Fruit fly (Drosophila melanogaster) whole organism, embryonic: ENCODE data around the gene Dok.

Experiments
- Adf1 ChIP-seq: fragments of 200-800 bp; sonication (Bioruptor generic); IDR thresholded peaks from 2 replicates; pipeline ENCODE4 v1.3.6; 2022; ENCODE audit warnings: missing biosample characterization, missing genetic modification characterization
- Antp ChIP-seq: fragments of 200-800 bp; sonication (Bioruptor generic); optimal IDR thresholded peaks from 3 replicates; lab custom pipeline; 2016; ENCODE audit warnings: missing biosample characterization, missing genetic modification characterization
- Asciz ChIP-seq: fragments of 200-800 bp; sonication (Bioruptor generic); optimal IDR thresholded peaks from 2 replicates; lab custom pipeline; 2017; ENCODE audit warnings: missing biosample characterization, mild to moderate bottlenecking, missing genetic modification characterization, missing genetic modification reagents
- CG11093 ChIP-seq: fragments of 200-800 bp; sonication (Bioruptor generic); IDR thresholded peaks from 3 replicates; pipeline ENCODE4 v1.3.6; 2022; ENCODE audit warnings: missing biosample characterization, missing genetic modification characterization
- CG13624 ChIP-seq: fragments of 200-800 bp; sonication (Bioruptor generic); optimal IDR thresholded peaks from 2 replicates; lab custom pipeline; 2016; ENCODE audit warnings: missing biosample characterization, missing genetic modification characterization
- CG14860 ChIP-seq: fragments of 200-800 bp; sonication (Bioruptor generic); IDR thresholded peaks from 3 replicates; pipeline ENCODE4 v1.3.6; 2022; ENCODE audit warnings: missing biosample characterization, missing genetic modification characterization; ENCODE audit not compliant: partially characterized antibody
- CG18011 ChIP-seq: fragments of 200-800 bp; sonication (Bioruptor generic); optimal IDR thresholded peaks from 2 replicates; lab custom pipeline; 2017; ENCODE audit warnings: missing biosample characterization, missing genetic modification characterization, mild to moderate bottlenecking, moderate library complexity, missing genotype
- CG18476 ChIP-seq: fragments of 200-800 bp; sonication (Bioruptor generic); optimal IDR thresholded peaks from 2 replicates; lab custom pipeline; 2016; ENCODE audit warnings: missing biosample characterization, mild to moderate bottlenecking, missing genetic modification characterization
- CG18599 ChIP-seq: fragments of 200-800 bp; sonication (Bioruptor generic); optimal IDR thresholded peaks from 3 replicates; lab custom pipeline; 2017; ENCODE audit warnings: missing biosample characterization, missing genetic modification characterization, mild to moderate bottlenecking, moderate library complexity, missing genetic modification reagents
- CG2889 ChIP-seq: fragments of 200-800 bp; sonication (Bioruptor generic); IDR thresholded peaks from 3 replicates; pipeline ENCODE4 v1.3.6; 2022; ENCODE audit warnings: missing biosample characterization, missing genetic modification characterization
- CG31365 ChIP-seq: fragments of 200-800 bp; sonication (Bioruptor generic); optimal IDR thresholded peaks from 2 replicates; lab custom pipeline; 2018; ENCODE audit warnings: missing biosample characterization, mild to moderate bottlenecking, missing genetic modification characterization
- CG32532 ChIP-seq: fragments of 200-800 bp; sonication (Bioruptor generic); IDR thresholded peaks from 2 replicates; pipeline ENCODE4 v1.3.6; 2022; ENCODE audit warnings: missing biosample characterization, missing genetic modification characterization
- CG3407 ChIP-seq: fragments of 200-800 bp; sonication (Bioruptor generic); optimal IDR thresholded peaks from 2 replicates; lab custom pipeline; 2018; ENCODE audit warnings: missing biosample characterization, mild to moderate bottlenecking, missing genetic modification characterization
- CG34224 ChIP-seq: fragments of 200-800 bp; sonication (Bioruptor generic); IDR thresholded peaks from 3 replicates; pipeline ENCODE4 v1.3.6; 2022; ENCODE audit warnings: missing biosample characterization, missing genetic modification characterization; ENCODE audit not compliant: partially characterized antibody
- CG4328 ChIP-seq: fragments of 200-800 bp; sonication (Bioruptor generic); optimal IDR thresholded peaks from 3 replicates; lab custom pipeline; 2017; ENCODE audit warnings: missing biosample characterization, missing genetic modification reagents, missing genetic modification characterization
- CG5953 ChIP-seq: fragments of 200-800 bp; sonication (Bioruptor generic); IDR thresholded peaks from 2 replicates; pipeline ENCODE4 v1.3.6; 2022; ENCODE audit warnings: missing biosample characterization, missing genetic modification characterization
- CG7786 ChIP-seq: fragments of 200-800 bp; sonication (Bioruptor generic); optimal IDR thresholded peaks from 2 replicates; lab custom pipeline; 2016; ENCODE audit warnings: missing biosample characterization, missing genetic modification characterization
- CG9215 ChIP-seq: fragments of 200-800 bp; sonication (Bioruptor generic); IDR thresholded peaks from 2 replicates; pipeline ENCODE4 v1.3.6; 2022; ENCODE audit warnings: missing biosample characterization, missing genetic modification characterization
- CG9797 ChIP-seq: fragments of 200-800 bp; sonication (Bioruptor generic); optimal IDR thresholded peaks from 3 replicates; lab custom pipeline; 2018; ENCODE audit warnings: missing biosample characterization, mild to moderate bottlenecking, missing genetic modification characterization
- CG9876 ChIP-seq: fragments of 200-800 bp; sonication (Bioruptor generic); optimal IDR thresholded peaks from 2 replicates; lab custom pipeline; 2016; ENCODE audit warnings: missing biosample characterization, missing genetic modification characterization
- Chrac-16 ChIP-seq: fragments of 200-800 bp; sonication (Bioruptor generic); optimal IDR thresholded peaks from 3 replicates; lab custom pipeline; 2016; ENCODE audit warnings: missing biosample characterization, missing genetic modification characterization
- D ChIP-seq, 2 experiments: fragments of 200-800 bp in 1 of 2; fragments of >200 bp in 1 of 2; sonication (Bioruptor generic) in 1 of 2; optimal IDR thresholded peaks; 2 replicates in 1 of 2; 3 replicates in 1 of 2; lab custom pipeline; 2017; ENCODE audit warnings: mild to moderate bottlenecking in 1 of 2, missing biosample characterization in 1 of 2, missing genetic modification characterization in 1 of 2, missing genetic modification reagents in 1 of 2
- Dll ChIP-seq: fragments of 200-800 bp; sonication (Bioruptor generic); IDR thresholded peaks from 4 replicates; pipeline ENCODE4 v1.3.6; 2022; ENCODE audit warnings: missing biosample characterization, missing genetic modification characterization; ENCODE audit not compliant: partially characterized antibody
- Doc2 ChIP-seq: fragments of 200-800 bp; sonication (Bioruptor generic); IDR thresholded peaks from 2 replicates; pipeline ENCODE4 v1.3.6; 2022; ENCODE audit warnings: missing biosample characterization, missing genetic modification characterization
- Doc3 ChIP-seq: fragments of 200-800 bp; sonication (Bioruptor generic); IDR thresholded peaks from 3 replicates; pipeline ENCODE4 v1.3.6; 2022; ENCODE audit warnings: missing biosample characterization, missing genetic modification characterization; ENCODE audit not compliant: partially characterized antibody
- Drgx ChIP-seq: fragments of 200-800 bp; sonication (Bioruptor generic); IDR thresholded peaks from 2 replicates; pipeline ENCODE4 v1.3.6; 2022; ENCODE audit warnings: missing biosample characterization, missing genetic modification characterization
- ERR ChIP-seq: fragments of 200-800 bp; sonication (Bioruptor generic); optimal IDR thresholded peaks from 2 replicates; lab custom pipeline; 2016; ENCODE audit warnings: missing biosample characterization, missing genetic modification characterization
- Fer1 ChIP-seq: fragments of 200-800 bp; sonication (Bioruptor generic); optimal IDR thresholded peaks from 2 replicates; lab custom pipeline; 2017; ENCODE audit warnings: missing biosample characterization, mild to moderate bottlenecking, missing genetic modification characterization
- Hand ChIP-seq: fragments of 200-800 bp; sonication (Bioruptor generic); optimal IDR thresholded peaks from 2 replicates; lab custom pipeline; 2017; ENCODE audit warnings: mild to moderate bottlenecking, missing biosample characterization, missing genetic modification reagents, missing genetic modification characterization
- MBD-R2 ChIP-seq: fragments of 200-800 bp; sonication (Bioruptor generic); IDR thresholded peaks from 2 replicates; pipeline ENCODE4 v1.3.6; 2022; ENCODE audit warnings: missing biosample characterization, missing genetic modification characterization
- Sry-β ChIP-seq: fragments of 200-800 bp; sonication (Bioruptor generic); optimal IDR thresholded peaks from 2 replicates; lab custom pipeline; 2018; ENCODE audit warnings: missing biosample characterization, mild to moderate bottlenecking, missing genetic modification characterization, moderate library complexity
- Xbp1 ChIP-seq: fragments of 200-800 bp; sonication (Bioruptor generic); optimal IDR thresholded peaks from 3 replicates; lab custom pipeline; 2016; ENCODE audit warnings: missing biosample characterization, mild to moderate bottlenecking, missing genetic modification characterization
- al ChIP-seq: fragments of 200-800 bp; sonication (Bioruptor generic); IDR thresholded peaks from 2 replicates; pipeline ENCODE4 v1.3.6; 2022; ENCODE audit warnings: missing biosample characterization, missing genetic modification characterization
- bcd ChIP-seq: fragments of 200-800 bp; sonication (Bioruptor generic); optimal IDR thresholded peaks from 2 replicates; lab custom pipeline; 2017; ENCODE audit warnings: missing biosample characterization, mild to moderate bottlenecking, missing genetic modification characterization
- dm ChIP-seq: fragments of 200-800 bp; sonication (Bioruptor generic); optimal IDR thresholded peaks from 3 replicates; lab custom pipeline; 2016; ENCODE audit warnings: missing biosample characterization, missing genetic modification characterization
- gce ChIP-seq: fragments of 200-800 bp; sonication (Bioruptor generic); IDR thresholded peaks from 3 replicates; pipeline ENCODE4 v1.3.6; 2022; ENCODE audit warnings: missing biosample characterization, missing genetic modification characterization
- jumu ChIP-seq: fragments of 200-800 bp; sonication (Bioruptor generic); optimal IDR thresholded peaks from 3 replicates; lab custom pipeline; 2016; ENCODE audit warnings: missing biosample characterization, missing genetic modification characterization
- kni ChIP-seq: fragments of 200-800 bp; sonication (Bioruptor generic); optimal IDR thresholded peaks from 3 replicates; lab custom pipeline; 2017; ENCODE audit warnings: mild to moderate bottlenecking, missing biosample characterization, missing genetic modification reagents, missing genetic modification characterization
- p53 ChIP-seq: fragments of 200-800 bp; sonication (Bioruptor generic); optimal IDR thresholded peaks from 2 replicates; lab custom pipeline; 2016; ENCODE audit warnings: missing biosample characterization, missing genetic modification characterization
- pho ChIP-seq: fragments of 200-800 bp; sonication (Bioruptor generic); optimal IDR thresholded peaks from 2 replicates; lab custom pipeline; 2016; ENCODE audit warnings: missing biosample characterization, missing genetic modification characterization
- phol ChIP-seq: fragments of 200-800 bp; sonication (Bioruptor generic); optimal IDR thresholded peaks from 3 replicates; lab custom pipeline; 2018; ENCODE audit warnings: missing biosample characterization, mild to moderate bottlenecking, missing genetic modification characterization, moderate library complexity
- pita ChIP-seq: fragments of 200-800 bp; sonication (Bioruptor generic); optimal IDR thresholded peaks from 2 replicates; lab custom pipeline; 2017; ENCODE audit warnings: missing biosample characterization, mild to moderate bottlenecking, missing genetic modification characterization
- sens ChIP-seq: fragments of 200-800 bp; sonication (Bioruptor generic); peaks from one replicate; lab custom pipeline; 2016; ENCODE audit warnings: missing biosample characterization, missing genetic modification characterization
- seq ChIP-seq: fragments of 200-800 bp; sonication (Bioruptor generic); IDR thresholded peaks from 2 replicates; pipeline ENCODE4 v1.3.6; 2022; ENCODE audit warnings: missing biosample characterization, missing genetic modification characterization
- slou ChIP-seq: fragments of 200-800 bp; sonication (Bioruptor generic); optimal IDR thresholded peaks from 3 replicates; lab custom pipeline; 2016; ENCODE audit warnings: missing biosample characterization, missing genetic modification characterization
- sna ChIP-seq: fragments of 200-800 bp; sonication (Bioruptor generic); IDR thresholded peaks from 2 replicates; pipeline ENCODE4 v1.3.6; 2022; ENCODE audit warnings: missing biosample characterization, missing genetic modification characterization; ENCODE audit not compliant: partially characterized antibody
- sug ChIP-seq: fragments of 200-800 bp; optimal IDR thresholded peaks from 2 replicates; lab custom pipeline; 2019; ENCODE audit warnings: missing biosample characterization, mild to moderate bottlenecking, missing genetic modification characterization, moderate library complexity
- unpg ChIP-seq: fragments of 200-800 bp; sonication (Bioruptor generic); optimal IDR thresholded peaks from 3 replicates; lab custom pipeline; 2018; ENCODE audit warnings: missing biosample characterization, mild to moderate bottlenecking, missing genetic modification characterization, moderate library complexity
- vvl ChIP-seq: fragments of 200-800 bp; sonication (Bioruptor generic); IDR thresholded peaks from 2 replicates; pipeline ENCODE4 v1.3.6; 2022; ENCODE audit warnings: missing biosample characterization, missing genetic modification characterization
- wor ChIP-seq: fragments of 200-800 bp; sonication (Bioruptor generic); IDR thresholded peaks from 2 replicates; pipeline ENCODE4 v1.3.6; 2022; ENCODE audit warnings: missing biosample characterization, missing genetic modification characterization
- zfh1 ChIP-seq: fragments of 200-800 bp; sonication (Bioruptor generic); IDR thresholded peaks from 3 replicates; pipeline ENCODE4 v1.3.6; 2022; ENCODE audit warnings: missing biosample characterization, missing genetic modification characterization

The Dok gene

dm6 chrX:7300356-7300721 is 23.7 kb upstream of the Dok start (continued):
- no peak; the same call in 1 of the 2 replicates for TF ChIP-seq vvl (GFP tag; lab: Robert Waterston, UW)
- TF ChIP-seq pita (GFP tag; lab: Kevin White, UChicago) = no peak
- TF ChIP-seq Antp (GFP tag; lab: Kevin White, UChicago) = no peak
- no peak for TF ChIP-seq sna (GFP tag; lab: Robert Waterston, UW)
- TF ChIP-seq bcd (GFP tag; lab: Kevin White, UChicago) = no peak
- TF ChIP-seq CG32532 (GFP tag; lab: Robert Waterston, UW) = peak; percentile 17
- TF ChIP-seq CG31365 (tag; lab: Kevin White, UChicago) = no peak
- TF ChIP-seq p53 (GFP tag; lab: Kevin White, UChicago) = no peak
- no peak for TF ChIP-seq CG4328 (GFP tag; lab: Kevin White, UChicago)
- TF ChIP-seq CG18599 (GFP tag; lab: Kevin White, UChicago) = no peak
- TF ChIP-seq CG9215 (GFP tag; lab: Robert Waterston, UW) = no peak
- no peak for TF ChIP-seq CG34224 (GFP tag; lab: Robert Waterston, UW)
- no peak for TF ChIP-seq MBD-R2 (GFP tag; lab: Robert Waterston, UW)
- TF ChIP-seq CG18011 = no peak
- TF ChIP-seq gce (GFP tag; lab: Robert Waterston, UW) = 0 out of 3 replicates have a peak, but pooled peaks have one; percentile 17
- TF ChIP-seq kni = no peak
- no peak for TF ChIP-seq CG14860 (GFP tag; lab: Robert Waterston, UW)
- TF ChIP-seq CG3407 (GFP tag; lab: Kevin White, UChicago) = peak; percentile 99
- no peak for TF ChIP-seq pho
- no peak for TF ChIP-seq slou
- TF ChIP-seq CG5953 = no peak
- TF ChIP-seq D (optimal IDR thresholded peaks at IDR 0.05; lab: Kevin White, UChicago) = no peak
- no peak for TF ChIP-seq D (GFP tag; optimal IDR thresholded peaks at IDR 0.05; lab: Kevin White, UChicago)
- TF ChIP-seq unpg (GFP tag; lab: Kevin White, UChicago) = peak; percentile 24
- TF ChIP-seq CG9797 (GFP tag; lab: Kevin White, UChicago) = no peak
- TF ChIP-seq Xbp1 (GFP tag; lab: Kevin White, UChicago) = no peak
- TF ChIP-seq Doc3 = no peak
- no peak for TF ChIP-seq CG13624 (GFP tag; lab: Kevin White, UChicago)
- TF ChIP-seq seq (GFP tag; lab: Robert Waterston, UW) = no peak
- no peak for TF ChIP-seq Doc2
- TF ChIP-seq ERR (GFP tag; lab: Kevin White, UChicago) = no peak
- no peak for TF ChIP-seq Asciz (GFP tag; lab: Kevin White, UChicago)
- no peak for TF ChIP-seq CG11093 (GFP tag; lab: Robert Waterston, UW)
- 0 out of 3 replicates have a peak, but pooled peaks have one; percentile 29 for TF ChIP-seq zfh1 (GFP tag; lab: Robert Waterston, UW)
- no peak for TF ChIP-seq sug (tag; lab: Kevin White, UChicago)
- TF ChIP-seq Fer1 (GFP tag; lab: Kevin White, UChicago) = no peak
- no peak for TF ChIP-seq Sry-β (GFP tag; lab: Kevin White, UChicago)
- TF ChIP-seq CG9876 = no peak
- peak; percentile 9 for TF ChIP-seq jumu
- TF ChIP-seq CG18476 (GFP tag; lab: Kevin White, UChicago) = no peak
- no peak for TF ChIP-seq Adf1 (GFP tag; lab: Robert Waterston, UW)
- TF ChIP-seq al (GFP tag; lab: Robert Waterston, UW) = 0 out of 2 replicates have a peak, but pooled peaks have one; percentile 21
- TF ChIP-seq Dll (GFP tag; lab: Robert Waterston, UW) = no peak
- TF ChIP-seq dm (GFP tag; lab: Kevin White, UChicago) = no peak
- TF ChIP-seq CG7786 (GFP tag; lab: Kevin White, UChicago) = no peak
- no peak for TF ChIP-seq sens
- peak; percentile 48 for TF ChIP-seq Hand (GFP tag; lab: Kevin White, UChicago)
- no peak; the same call in 1 of the 2 replicates for TF ChIP-seq Drgx (GFP tag; lab: Robert Waterston, UW)
- peak; percentile 65 for TF ChIP-seq phol (tag; lab: Kevin White, UChicago)
- no peak for TF ChIP-seq CG2889 (GFP tag; lab: Robert Waterston, UW)
- TF ChIP-seq wor = no peak
- TF ChIP-seq Chrac-16 (GFP tag; lab: Kevin White, UChicago) = no peak
